Worm (Caenorhabditis elegans) whole organism, L4/young adult: ENCODE data around the gene cpg-4.

Experiments used
- W03F9.2 ChIP-seq: fragments of 150-350 bp; optimal IDR thresholded peaks from 2 replicates; lab custom pipeline; 2014; ENCODE audit warnings: missing biosample characterization, missing genetic modification characterization
- dao-5 ChIP-seq: sonication (generic microtip); optimal IDR thresholded peaks from 2 replicates; lab custom pipeline; 2016; ENCODE audit warnings: missing genotype, missing genetic modification characterization, moderate library complexity, missing compliant biosample characterization
- him-1 ChIP-seq: sonication (generic microtip); optimal IDR thresholded peaks from 2 replicates; lab custom pipeline; 2016; ENCODE audit warnings: missing genotype, missing genetic modification reagents, missing genetic modification characterization, missing compliant biosample characterization

DNA sequence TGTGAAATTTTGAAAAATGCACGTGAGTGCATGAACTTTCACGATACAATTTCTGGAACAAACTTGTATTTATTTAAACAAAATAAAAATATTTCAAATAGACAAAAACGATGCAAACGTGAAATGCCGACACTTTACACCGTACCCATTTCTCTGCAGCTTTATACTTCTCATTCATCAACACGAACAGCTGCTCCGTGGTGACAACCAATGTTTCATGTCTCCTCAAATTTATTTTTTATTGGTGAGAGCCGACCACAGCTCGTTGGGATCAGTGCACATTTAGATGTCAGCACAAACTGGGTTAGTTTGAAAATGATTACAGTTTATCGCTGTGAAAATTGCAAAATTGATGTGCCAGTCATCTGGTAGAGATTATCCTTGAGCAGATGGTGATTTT is 618 bp upstream of the cpg-4 start:
- no peak for TF ChIP-seq W03F9.2 (tag; lab: Kevin White, UChicago)
- no peak for TF ChIP-seq dao-5 (tag; lab: Kevin White, UChicago)
- TF ChIP-seq him-1: no peak
